Fruit fly (Drosophila melanogaster) whole organism, larva: ENCODE data around the gene CG17129.
A peak's percentile ranks its signal among the peaks of the same experiment; 100 is the strongest.

ENCODE experiments used
- noc ChIP-seq: fragments of 200-800 bp; sonication (Bioruptor generic); optimal IDR thresholded peaks from 3 replicates; lab custom pipeline; 2019; ENCODE audit warnings: missing biosample characterization, mild to moderate bottlenecking, missing genetic modification characterization, moderate library complexity

CG17129 gene

DNA sequence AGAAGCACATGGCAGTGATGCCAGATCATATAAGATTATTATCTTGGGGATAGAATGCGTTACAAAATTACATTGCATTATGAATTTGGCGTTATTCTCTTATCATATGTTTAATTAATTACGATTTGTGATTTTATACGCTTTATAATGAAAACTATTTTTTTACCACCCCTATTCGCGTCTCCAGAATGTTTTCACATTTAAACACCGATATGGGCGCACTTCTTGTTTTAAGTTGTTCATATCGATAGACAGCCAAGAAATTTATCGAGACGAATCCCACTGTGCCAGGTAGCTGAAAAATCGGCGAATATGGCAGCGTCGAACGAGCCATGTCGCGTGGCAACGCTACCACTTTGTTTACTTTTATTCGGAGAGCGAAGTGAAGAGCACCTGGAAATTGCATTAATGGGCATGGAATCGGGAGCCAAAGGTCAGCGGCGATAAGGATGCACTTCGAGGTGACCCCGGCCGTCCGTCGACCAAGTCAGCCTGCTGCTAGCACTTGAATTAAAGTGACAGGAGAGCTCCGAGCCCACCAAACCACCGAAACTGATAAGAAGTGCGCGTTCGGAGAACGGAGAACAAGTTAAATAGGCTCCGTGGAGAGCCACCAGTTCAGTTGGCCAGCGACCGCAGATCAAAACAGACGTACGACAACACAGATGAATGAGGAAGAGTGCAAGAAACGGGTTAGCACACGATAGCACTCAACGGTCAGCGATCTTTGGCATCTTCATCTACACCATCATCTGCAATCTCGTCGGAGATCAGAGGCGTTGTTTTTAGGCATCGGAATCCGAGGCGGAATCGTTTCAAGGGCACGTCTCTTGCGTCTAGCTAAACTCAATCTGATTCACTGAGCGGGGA lies 31.7 kb downstream of the CG17129 start, which contains the start of gene Gale:
Gene Gale (plus strand): TSS at position 401 of the 870 bp plus-strand sequence.
- peak; percentile 42 for TF ChIP-seq noc (tag; lab: Kevin White, UChicago)

DNA sequence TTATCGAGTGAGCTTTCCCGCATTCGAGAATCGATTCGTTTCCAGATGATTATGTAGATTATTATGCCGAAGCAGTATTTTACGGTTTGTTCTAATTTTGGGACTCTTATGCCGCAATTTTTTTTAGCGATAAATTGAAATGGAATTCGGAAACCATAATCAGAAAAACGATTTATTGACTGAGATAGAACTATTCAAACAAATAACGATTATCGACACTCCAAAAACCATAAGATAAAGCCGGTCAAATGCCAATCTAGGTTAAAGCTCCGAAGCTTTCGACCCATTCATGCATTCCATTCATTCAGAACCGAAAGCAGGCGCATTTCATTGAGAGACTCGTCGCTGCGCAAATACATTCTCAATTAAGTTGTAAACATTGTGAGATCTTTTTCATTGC lies 32.6 kb downstream of the CG17129 start:
- no peak for TF ChIP-seq noc (tag; lab: Kevin White, UChicago)

dm6 chr3L:645426-646036 lies 34.6 kb downstream of the CG17129 start:
- TF ChIP-seq noc (tag; lab: Kevin White, UChicago) = no peak

- TF ChIP-seq noc (tag; lab: Kevin White, UChicago) = peak; percentile 57
Observed at dm6 chr3L:644111-644718, 35.9 kb downstream of the CG17129 start.

- no peak for TF ChIP-seq noc (tag; lab: Kevin White, UChicago)
Observed at dm6 chr3L:642865-643738, 37.0 kb downstream of the CG17129 start.

- no peak for TF ChIP-seq noc (tag; lab: Kevin White, UChicago)
Observed at dm6 chr3L:642146-642864, 37.8 kb downstream of the CG17129 start.

DNA sequence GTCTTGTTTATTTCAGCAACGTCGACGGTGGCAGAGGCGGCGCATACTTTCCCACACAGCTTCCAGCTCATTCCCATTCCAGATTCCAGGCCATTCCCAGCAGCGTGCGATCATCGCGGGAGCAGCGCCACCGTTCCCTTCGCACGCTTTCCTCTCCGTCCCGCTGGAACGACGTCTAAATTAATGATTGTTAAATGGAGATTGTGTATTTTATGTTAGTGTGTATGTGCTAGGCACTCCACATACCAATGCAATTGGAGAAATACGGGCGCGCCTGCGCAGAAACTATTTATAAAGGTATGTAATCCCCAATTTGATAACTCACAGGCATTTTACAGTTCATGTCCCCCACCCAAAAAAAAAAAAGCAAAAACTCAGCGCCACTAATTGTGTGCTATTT lies 38.7 kb downstream of the CG17129 start:
- no peak for TF ChIP-seq noc (tag; lab: Kevin White, UChicago)

DNA sequence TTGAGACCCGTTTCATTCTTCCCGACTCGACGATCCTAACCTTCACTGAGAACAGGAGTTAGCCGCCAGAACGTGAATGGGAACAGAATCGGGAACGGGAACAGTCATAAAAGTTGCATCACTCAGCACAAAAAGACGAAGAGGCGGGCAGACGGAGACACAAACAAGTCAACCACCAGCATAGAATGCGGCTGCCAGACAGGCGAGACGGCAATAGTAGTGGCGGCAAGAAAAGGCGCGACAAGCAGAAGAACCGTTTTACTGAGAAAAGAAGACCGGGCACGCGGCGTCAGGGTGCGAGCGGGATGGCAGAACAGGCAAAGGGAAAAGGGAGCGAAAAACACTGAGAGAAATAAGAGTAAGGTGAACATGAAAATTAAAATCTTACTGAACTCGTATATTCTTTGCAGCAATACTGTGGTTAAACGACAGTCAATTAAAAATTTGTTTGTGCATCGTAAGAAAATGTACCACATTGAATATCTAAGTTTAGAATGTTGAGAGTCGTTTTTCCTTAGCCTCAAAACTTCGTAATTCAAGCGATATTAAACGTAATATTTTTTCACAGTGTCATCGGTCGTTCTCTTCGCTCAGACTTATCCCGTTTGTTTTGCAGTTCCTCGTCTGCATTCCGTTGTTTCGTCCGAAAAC lies 39.7 kb downstream of the CG17129 start:
- TF ChIP-seq noc (tag; lab: Kevin White, UChicago) = peak; percentile 45

- no peak for TF ChIP-seq noc (tag; lab: Kevin White, UChicago)
Observed at dm6 chr3L:639460-640103, 40.5 kb downstream of the CG17129 start.

DNA sequence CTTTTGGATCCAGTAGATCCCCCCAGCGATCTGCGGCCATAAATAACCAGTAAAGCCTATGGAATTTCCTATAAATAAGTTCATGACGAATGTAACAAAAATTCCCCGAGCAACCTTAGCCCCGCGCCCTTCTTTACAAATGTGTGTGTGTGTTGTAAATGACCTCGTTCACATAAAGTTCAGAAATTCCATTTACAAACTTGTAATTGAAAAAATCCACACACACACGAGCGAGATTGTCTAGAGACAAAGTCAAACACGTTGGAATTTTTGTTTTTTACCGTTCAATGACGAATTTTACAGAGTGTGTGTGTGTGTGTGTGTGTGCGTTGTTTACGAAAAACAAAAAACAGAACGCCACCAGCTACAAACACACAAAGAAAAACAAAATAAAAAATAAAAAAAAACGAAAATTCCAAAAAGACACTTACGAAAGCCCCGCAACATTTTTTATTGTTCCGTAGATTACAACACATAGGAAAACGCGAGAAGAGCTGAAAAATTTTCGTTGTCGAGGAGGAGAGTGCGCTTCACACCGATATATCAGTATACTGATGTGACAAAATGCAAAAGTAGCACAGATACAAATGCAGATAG lies 41.3 kb downstream of the CG17129 start:
- TF ChIP-seq noc (tag; lab: Kevin White, UChicago) = no peak

dm6 chr3L:638031-638414 lies 42.1 kb downstream of the CG17129 start:
- no peak for TF ChIP-seq noc (tag; lab: Kevin White, UChicago)

dm6 chr3L:637329-638030 lies 42.6 kb downstream of the CG17129 start:
- no peak for TF ChIP-seq noc (tag; lab: Kevin White, UChicago)

dm6 chr3L:636434-636833 lies 43.7 kb downstream of the CG17129 start:
- no peak for TF ChIP-seq noc (tag; lab: Kevin White, UChicago)
